Worm (Caenorhabditis elegans) whole organism, young adult: ENCODE measurements around the gene ints-9.
A peak's percentile ranks its signal among the peaks of the same experiment; 100 is the strongest.

ENCODE experiments used
- B0035.1 ChIP-seq: sonication (generic microtip); optimal IDR thresholded peaks from 2 replicates; lab custom pipeline; 2016; ENCODE audit warnings: missing genetic modification characterization, mild to moderate bottlenecking, missing compliant biosample characterization, missing genotype, missing genetic modification reagents
- C17E4.6 ChIP-seq: fragments of 200-800 bp; sonication (Bioruptor generic); IDR thresholded peaks from 2 replicates; pipeline ENCODE4 v1.3.6; 2022; ENCODE audit warnings: missing genetic modification reagents, missing genetic modification characterization, missing compliant biosample characterization
- F22D6.2 ChIP-seq: sonication (generic microtip); optimal IDR thresholded peaks from 2 replicates; lab custom pipeline; 2016; ENCODE audit warnings: mild to moderate bottlenecking, missing genetic modification characterization, missing compliant biosample characterization
- F33H1.4 ChIP-seq: fragments of 200-800 bp; sonication (Bioruptor generic); IDR thresholded peaks from 2 replicates; pipeline ENCODE4 v1.3.6; 2022; ENCODE audit warnings: missing genetic modification reagents, missing genetic modification characterization, missing compliant biosample characterization
- F37B4.10 ChIP-seq: fragments of 200-800 bp; sonication (Bioruptor generic); IDR thresholded peaks from 2 replicates; pipeline ENCODE4 v1.3.6; 2022; ENCODE audit warnings: missing genetic modification characterization, missing compliant biosample characterization
- F39B2.1 ChIP-seq: fragments of 200-800 bp; sonication (Bioruptor generic); IDR thresholded peaks from 2 replicates; pipeline ENCODE4 v1.3.6; 2022; ENCODE audit warnings: missing genetic modification reagents, missing genetic modification characterization, missing compliant biosample characterization
- F57A8.1 ChIP-seq: fragments of 200-800 bp; sonication (Bioruptor generic); optimal IDR thresholded peaks from 2 replicates; lab custom pipeline; 2018; ENCODE audit warnings: mild to moderate bottlenecking, missing genetic modification characterization, moderate library complexity, missing compliant biosample characterization
- F57C9.4 ChIP-seq: sonication (generic microtip); optimal IDR thresholded peaks from 2 replicates; lab custom pipeline; 2017; ENCODE audit warnings: mild to moderate bottlenecking, missing genetic modification characterization, missing compliant biosample characterization
- K11D2.4 ChIP-seq: fragments of 200-800 bp; sonication (Bioruptor generic); IDR thresholded peaks from 2 replicates; pipeline ENCODE4 v1.3.6; 2022; ENCODE audit warnings: missing genetic modification reagents, missing genetic modification characterization, missing compliant biosample characterization
- T26A5.8 ChIP-seq: sonication (generic microtip); optimal IDR thresholded peaks from 2 replicates; lab custom pipeline; 2016; ENCODE audit warnings: missing genetic modification characterization, missing compliant biosample characterization
- Y67H2A.10 ChIP-seq: fragments of 200-800 bp; sonication (Bioruptor generic); conservative IDR thresholded peaks from 2 replicates; pipeline ENCODE4 v1.3.6; 2022; ENCODE audit warnings: missing genetic modification reagents, missing genetic modification characterization, missing compliant biosample characterization
- Y95B8A.8 ChIP-seq: fragments of 200-800 bp; sonication (Bioruptor generic); IDR thresholded peaks from 2 replicates; pipeline ENCODE4 v1.3.6; 2022; ENCODE audit warnings: missing genetic modification reagents, missing genetic modification characterization, missing compliant biosample characterization
- aptf-2 ChIP-seq: fragments of 200-800 bp; sonication (Bioruptor generic); conservative IDR thresholded peaks from 2 replicates; pipeline ENCODE4 v1.3.6; 2022; ENCODE audit warnings: missing genetic modification reagents, missing genetic modification characterization, missing compliant biosample characterization
- atf-7 ChIP-seq: sonication (generic microtip); optimal IDR thresholded peaks from 2 replicates; lab custom pipeline; 2017; ENCODE audit warnings: mild to moderate bottlenecking, missing genetic modification characterization, missing compliant biosample characterization
- attf-6 ChIP-seq: fragments of 200-800 bp; sonication (Bioruptor generic); IDR thresholded peaks from 2 replicates; pipeline ENCODE4 v1.3.6; 2022; ENCODE audit warnings: missing genetic modification reagents, missing genetic modification characterization, missing compliant biosample characterization
- bed-1 ChIP-seq: fragments of 200-800 bp; sonication (Bioruptor generic); IDR thresholded peaks from 2 replicates; pipeline ENCODE4 v1.3.6; 2022; ENCODE audit warnings: missing genetic modification reagents, missing genetic modification characterization, missing compliant biosample characterization
- cebp-1 ChIP-seq, 2 experiments: fragments of 200-800 bp in 1 of 2; sonication (Bioruptor generic) in 1 of 2; sonication (generic microtip) in 1 of 2; IDR thresholded peaks in 1 of 2; optimal IDR thresholded peaks in 1 of 2; 2 replicates each; pipeline versions ENCODE4 v1.3.6 to Lab custom; 2017 to 2022; ENCODE audit warnings: missing compliant biosample characterization in 2 of 2, missing genetic modification characterization in 2 of 2, mild to moderate bottlenecking in 1 of 2, missing genetic modification reagents in 1 of 2, moderate library complexity in 1 of 2
- cebp-2 ChIP-seq: fragments of 200-800 bp; sonication (Bioruptor generic); IDR thresholded peaks from 2 replicates; pipeline ENCODE4 v1.3.6; 2022; ENCODE audit warnings: missing genetic modification characterization, missing compliant biosample characterization
- ceh-27 ChIP-seq: fragments of 200-800 bp; sonication (Bioruptor generic); optimal IDR thresholded peaks from 2 replicates; lab custom pipeline; 2018; ENCODE audit warnings: mild to moderate bottlenecking, missing genetic modification characterization, moderate library complexity, missing compliant biosample characterization
- ceh-79 ChIP-seq: sonication (generic microtip); optimal IDR thresholded peaks from 2 replicates; lab custom pipeline; 2017; ENCODE audit warnings: mild to moderate bottlenecking, missing genetic modification characterization, missing compliant biosample characterization
- dpl-1 ChIP-seq: fragments of 150-350 bp; optimal IDR thresholded peaks from 2 replicates; lab custom pipeline; 2014; ENCODE audit warnings: missing biosample characterization, missing genetic modification reagents, missing genetic modification characterization
- egl-44 ChIP-seq: fragments of 200-800 bp; sonication (Bioruptor generic); IDR thresholded peaks from 2 replicates; pipeline ENCODE4 v1.3.6; 2022; ENCODE audit warnings: missing genetic modification reagents, missing genetic modification characterization, missing compliant biosample characterization
- ets-4 ChIP-seq: fragments of 200-800 bp; sonication (Bioruptor generic); optimal IDR thresholded peaks from 2 replicates; lab custom pipeline; 2018; ENCODE audit warnings: mild to moderate bottlenecking, missing genetic modification characterization, missing compliant biosample characterization
- fkh-3 ChIP-seq: sonication (generic microtip); optimal IDR thresholded peaks from 2 replicates; lab custom pipeline; 2016; ENCODE audit warnings: mild to moderate bottlenecking, missing genetic modification characterization, missing compliant biosample characterization
- him-1 ChIP-seq: sonication (generic microtip); optimal IDR thresholded peaks from 2 replicates; lab custom pipeline; 2016; ENCODE audit warnings: missing genotype, missing genetic modification reagents, missing genetic modification characterization, missing compliant biosample characterization
- let-607 ChIP-seq, 2 experiments: fragments of 200-800 bp in 1 of 2; sonication (Bioruptor generic) in 1 of 2; sonication (generic microtip) in 1 of 2; optimal IDR thresholded peaks; 2 replicates each; lab custom pipeline; 2016 to 2018; ENCODE audit warnings: mild to moderate bottlenecking in 2 of 2, missing compliant biosample characterization in 2 of 2, missing genetic modification characterization in 2 of 2, moderate library complexity in 2 of 2, missing genotype in 1 of 2
- lin-26 ChIP-seq: fragments of 200-800 bp; sonication (Bioruptor generic); IDR thresholded peaks from 2 replicates; pipeline ENCODE4 v1.3.6; 2022; ENCODE audit warnings: missing genetic modification reagents, missing genetic modification characterization, missing compliant biosample characterization
- lin-35 ChIP-seq, 3 experiments: fragments of 150-350 bp in 2 of 3; sonication (generic microtip) in 1 of 3; optimal IDR thresholded peaks; 2 replicates each; lab custom pipeline; 2014 to 2018; ENCODE audit warnings: missing biosample characterization in 3 of 3, missing genetic modification characterization in 3 of 3, missing genetic modification reagents in 3 of 3
- lir-1 ChIP-seq: fragments of 200-800 bp; sonication (Bioruptor generic); conservative IDR thresholded peaks from 2 replicates; pipeline ENCODE4 v1.3.6; 2022; ENCODE audit warnings: missing genetic modification reagents, missing genetic modification characterization, missing compliant biosample characterization
- lsy-27 ChIP-seq: sonication (generic microtip); optimal IDR thresholded peaks from 2 replicates; lab custom pipeline; 2017; ENCODE audit warnings: missing genetic modification characterization, mild to moderate bottlenecking, missing compliant biosample characterization, antibody characterized with exemption, missing genotype, borderline replicate concordance; ENCODE audit not compliant: insufficient read depth
- madf-10 ChIP-seq: sonication (generic microtip); optimal IDR thresholded peaks from 2 replicates; lab custom pipeline; 2016; ENCODE audit warnings: mild to moderate bottlenecking, missing genetic modification characterization, missing compliant biosample characterization
- madf-6 ChIP-seq: fragments of 200-800 bp; sonication (Bioruptor generic); IDR thresholded peaks from 2 replicates; pipeline ENCODE4 v1.3.6; 2022; ENCODE audit warnings: missing genetic modification reagents, missing genetic modification characterization, missing compliant biosample characterization
- nfya-1 ChIP-seq: sonication (generic microtip); optimal IDR thresholded peaks from 2 replicates; lab custom pipeline; 2017; ENCODE audit warnings: antibody characterized with exemption, missing compliant biosample characterization, missing genetic modification characterization, borderline replicate concordance; ENCODE audit not compliant: insufficient read depth
- nfya-2 ChIP-seq: fragments of 200-800 bp; sonication (Bioruptor generic); IDR thresholded peaks from 2 replicates; pipeline ENCODE4 v1.3.6; 2022; ENCODE audit warnings: missing genetic modification reagents, missing genetic modification characterization, missing compliant biosample characterization
- nfyb-1 ChIP-seq: fragments of 200-800 bp; sonication (Bioruptor generic); IDR thresholded peaks from 2 replicates; pipeline ENCODE4 v1.3.6; 2022; ENCODE audit warnings: missing genetic modification reagents, missing genetic modification characterization, missing compliant biosample characterization
- nhr-120 ChIP-seq: fragments of 200-800 bp; sonication (Bioruptor generic); IDR thresholded peaks from 2 replicates; pipeline ENCODE4 v1.3.6; 2022; ENCODE audit warnings: missing genetic modification characterization, missing compliant biosample characterization
- pha-4 ChIP-seq: fragments of 150-350 bp; sonication (generic microtip); optimal IDR thresholded peaks from 2 replicates; lab custom pipeline; 2014; ENCODE audit warnings: missing biosample characterization, missing genetic modification reagents, missing genetic modification characterization
- repo-1 ChIP-seq: sonication (generic microtip); optimal IDR thresholded peaks from 2 replicates; lab custom pipeline; 2017; ENCODE audit warnings: mild to moderate bottlenecking, missing genetic modification characterization, missing compliant biosample characterization
- sdz-38 ChIP-seq: sonication (generic microtip); optimal IDR thresholded peaks from 2 replicates; lab custom pipeline; 2016; ENCODE audit warnings: missing genotype, missing genetic modification characterization, missing compliant biosample characterization
- snpc-1.1 ChIP-seq: sonication (generic microtip); optimal IDR thresholded peaks from 2 replicates; lab custom pipeline; 2017; ENCODE audit warnings: missing genetic modification characterization, mild to moderate bottlenecking, missing compliant biosample characterization, antibody characterized with exemption, moderate library complexity, missing genotype, missing genetic modification reagents; ENCODE audit not compliant: insufficient read depth
- snpc-1.3 ChIP-seq: sonication (generic microtip); optimal IDR thresholded peaks from 2 replicates; lab custom pipeline; 2017; ENCODE audit warnings: missing genetic modification characterization, mild to moderate bottlenecking, missing compliant biosample characterization, antibody characterized with exemption, moderate library complexity, missing genotype, missing genetic modification reagents; ENCODE audit not compliant: insufficient read depth
- somi-1 ChIP-seq: fragments of 200-800 bp; sonication (Bioruptor generic); optimal IDR thresholded peaks from 2 replicates; lab custom pipeline; 2018; ENCODE audit warnings: mild to moderate bottlenecking, missing genetic modification characterization, missing compliant biosample characterization
- tlf-1 ChIP-seq: fragments of 200-800 bp; sonication (Bioruptor generic); optimal IDR thresholded peaks from 2 replicates; lab custom pipeline; 2018; ENCODE audit warnings: mild to moderate bottlenecking, missing genetic modification characterization, missing compliant biosample characterization
- unc-130 ChIP-seq: sonication (generic microtip); optimal IDR thresholded peaks from 2 replicates; lab custom pipeline; 2016; ENCODE audit warnings: missing genetic modification reagents, missing genetic modification characterization, missing compliant biosample characterization
- ztf-18 ChIP-seq: sonication (generic microtip); optimal IDR thresholded peaks from 2 replicates; lab custom pipeline; 2016; ENCODE audit warnings: missing genotype, mild to moderate bottlenecking, missing genetic modification characterization, missing compliant biosample characterization
- ztf-26 ChIP-seq: sonication (generic microtip); optimal IDR thresholded peaks from 2 replicates; lab custom pipeline; 2017; ENCODE audit warnings: missing genetic modification characterization, missing compliant biosample characterization
- ztf-28 ChIP-seq: fragments of 200-800 bp; sonication (Bioruptor generic); IDR thresholded peaks from 2 replicates; pipeline ENCODE4 v1.3.6; 2022; ENCODE audit warnings: missing genetic modification reagents, missing genetic modification characterization, missing compliant biosample characterization
- ztf-3 ChIP-seq: fragments of 200-800 bp; sonication (Bioruptor generic); optimal IDR thresholded peaks from 2 replicates; lab custom pipeline; 2018; ENCODE audit warnings: mild to moderate bottlenecking, missing genetic modification characterization, missing compliant biosample characterization
- ztf-6 ChIP-seq: fragments of 200-800 bp; sonication (Bioruptor generic); IDR thresholded peaks from 2 replicates; pipeline ENCODE4 v1.3.6; 2022; ENCODE audit warnings: missing genetic modification reagents, missing genetic modification characterization, missing compliant biosample characterization

Gene ints-9

DNA sequence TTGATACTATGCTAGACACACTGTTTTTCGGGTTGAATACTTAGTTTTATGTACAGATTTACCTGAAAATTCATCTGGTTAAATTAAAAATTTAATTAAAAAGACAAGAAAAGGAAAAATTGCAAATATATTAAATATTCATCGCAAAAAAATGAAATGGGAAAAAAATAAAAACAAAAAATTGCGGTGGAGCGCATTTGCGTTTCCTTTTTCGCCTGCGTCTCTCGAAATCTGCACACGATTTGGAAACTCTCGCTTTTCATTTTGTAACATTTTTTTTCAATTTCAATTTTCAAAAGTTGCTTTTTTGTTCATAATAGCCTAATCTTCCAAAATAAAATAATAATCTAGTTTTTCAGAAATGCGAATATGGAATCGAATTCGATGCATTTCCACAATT lies 12.0 kb downstream of the ints-9 start, which contains the start of the genes F19F10.11 and C50E3.5:
Gene F19F10.11 (minus strand): TSS at position 68 of the 400 bp plus-strand sequence.
Gene C50E3.5 (plus strand): TSS at position 360 of the 400 bp plus-strand sequence.
- TF ChIP-seq repo-1 (tag; lab: Kevin White, UChicago), result no peak
- no peak for TF ChIP-seq nfya-2 (GFP tag; lab: Robert Waterston, UW)
- no peak for TF ChIP-seq F22D6.2 (tag; lab: Kevin White, UChicago)
- no peak for TF ChIP-seq ceh-79 (tag; lab: Kevin White, UChicago)
- TF ChIP-seq atf-7 (tag; lab: Kevin White, UChicago), result no peak
- TF ChIP-seq snpc-1.3 (tag; lab: Kevin White, UChicago), result peak; percentile 60
- no peak for TF ChIP-seq B0035.1
- no peak for TF ChIP-seq unc-130 (GFP tag; lab: Kevin White, UChicago)
- TF ChIP-seq nfya-1 (tag; lab: Kevin White, UChicago), result no peak
- no peak for TF ChIP-seq lin-26 (GFP tag; lab: Robert Waterston, UW)
- no peak for TF ChIP-seq T26A5.8 (tag; lab: Kevin White, UChicago)
- TF ChIP-seq F39B2.1 (GFP tag; lab: Robert Waterston, UW), result no peak
- no peak for TF ChIP-seq attf-6 (GFP tag; lab: Robert Waterston, UW)
- no peak for TF ChIP-seq ztf-26 (tag; lab: Kevin White, UChicago)
- TF ChIP-seq dpl-1, result no peak
- no peak for TF ChIP-seq Y95B8A.8 (GFP tag; lab: Robert Waterston, UW)
- no peak for TF ChIP-seq ztf-3
- TF ChIP-seq fkh-3 (tag; lab: Kevin White, UChicago), result no peak
- TF ChIP-seq snpc-1.1 (tag; lab: Kevin White, UChicago), result peak; percentile 12
- no peak for TF ChIP-seq tlf-1 (GFP tag; lab: Kevin White, UChicago)
- TF ChIP-seq let-607 (tag; optimal IDR thresholded peaks at IDR 0.05; lab: Kevin White, UChicago), result no peak
- TF ChIP-seq him-1, result no peak
- no peak for TF ChIP-seq nhr-120 (GFP tag; lab: Robert Waterston, UW)
- no peak for TF ChIP-seq ztf-6 (GFP tag; lab: Robert Waterston, UW)
- TF ChIP-seq sdz-38 (tag; lab: Kevin White, UChicago), result no peak
- no peak for TF ChIP-seq lsy-27
- no peak for TF ChIP-seq egl-44
- TF ChIP-seq F57C9.4, result no peak
- TF ChIP-seq F37B4.10 (GFP tag; lab: Robert Waterston, UW), result no peak
- no peak for TF ChIP-seq C17E4.6 (GFP tag; lab: Robert Waterston, UW)
- no peak for TF ChIP-seq nfyb-1 (GFP tag; lab: Robert Waterston, UW)
- no peak for TF ChIP-seq Y67H2A.10 (GFP tag; lab: Robert Waterston, UW)
- no peak for TF ChIP-seq cebp-2 (GFP tag; lab: Robert Waterston, UW)
- TF ChIP-seq somi-1, result no peak
- TF ChIP-seq madf-10 (tag; lab: Kevin White, UChicago), result no peak
- no peak for TF ChIP-seq F33H1.4 (GFP tag; lab: Robert Waterston, UW)
- TF ChIP-seq madf-6 (GFP tag; lab: Robert Waterston, UW), result peak; percentile 60
- no peak for TF ChIP-seq lir-1 (GFP tag; lab: Robert Waterston, UW)
- TF ChIP-seq F57A8.1 (GFP tag; lab: Kevin White, UChicago), result no peak
- TF ChIP-seq pha-4 (tag; lab: Kevin White, UChicago), result no peak
- no peak for TF ChIP-seq ceh-27
- no peak for TF ChIP-seq ztf-28
- no peak for TF ChIP-seq bed-1 (GFP tag; lab: Robert Waterston, UW)
- peak in 1 of 3 experiments; percentile 50 for TF ChIP-seq lin-35 (GFP tag; optimal IDR thresholded peaks at IDR 0.05; lab: Kevin White, UChicago)
- no peak for TF ChIP-seq ets-4 (GFP tag; lab: Kevin White, UChicago)
- TF ChIP-seq aptf-2, result no peak
- TF ChIP-seq ztf-18 (tag; lab: Kevin White, UChicago), result peak; percentile 29
- no peak for TF ChIP-seq cebp-1 (GFP tag; IDR thresholded peaks at IDR 0.05; lab: Robert Waterston, UW)
- no peak for TF ChIP-seq cebp-1 (tag; optimal IDR thresholded peaks at IDR 0.05; lab: Kevin White, UChicago)
- no peak for TF ChIP-seq K11D2.4
